Worm (Caenorhabditis elegans) whole organism, early embryonic: ENCODE data around the gene C07E3.9.
A peak's percentile ranks its signal among the peaks of the same experiment; 100 is the strongest.

Experiments
- B0310.2 ChIP-seq: sonication (generic microtip); optimal IDR thresholded peaks from 2 replicates; lab custom pipeline; 2016; ENCODE audit warnings: mild to moderate bottlenecking, missing genetic modification characterization, missing compliant biosample characterization
- F13C5.2 ChIP-seq: sonication (generic microtip); optimal IDR thresholded peaks from 2 replicates; lab custom pipeline; 2017; ENCODE audit warnings: mild to moderate bottlenecking, missing genetic modification characterization, inconsistent platforms, missing compliant biosample characterization
- aly-1 ChIP-seq: sonication (generic microtip); optimal IDR thresholded peaks from 2 replicates; lab custom pipeline; 2016; ENCODE audit warnings: missing genetic modification characterization, missing compliant biosample characterization
- ama-1 ChIP-seq: fragments of 150-350 bp; optimal IDR thresholded peaks from 2 replicates; lab custom pipeline; 2014
- ceh-13 ChIP-seq: fragments of 200-800 bp; sonication (Bioruptor generic); optimal IDR thresholded peaks from 2 replicates; lab custom pipeline; 2018; ENCODE audit warnings: mild to moderate bottlenecking, missing genetic modification characterization, missing compliant biosample characterization
- ceh-36 ChIP-seq: sonication (generic microtip); optimal IDR thresholded peaks from 2 replicates; lab custom pipeline; 2016; ENCODE audit warnings: missing genetic modification characterization, inconsistent platforms, missing compliant biosample characterization
- ets-7 ChIP-seq: sonication (generic microtip); optimal IDR thresholded peaks from 2 replicates; lab custom pipeline; 2016; ENCODE audit warnings: missing genotype, missing genetic modification characterization, missing compliant biosample characterization
- flt-1 ChIP-seq: fragments of 200-800 bp; sonication (Bioruptor generic); IDR thresholded peaks from 2 replicates; pipeline ENCODE4 v1.3.6; 2022; ENCODE audit warnings: missing genetic modification characterization, missing compliant biosample characterization
- hmbx-1 ChIP-seq: sonication (generic microtip); optimal IDR thresholded peaks from 2 replicates; lab custom pipeline; 2016; ENCODE audit warnings: mild to moderate bottlenecking, missing genetic modification characterization, missing compliant biosample characterization
- hmg-4 ChIP-seq: fragments of 200-800 bp; sonication (Bioruptor generic); optimal IDR thresholded peaks from 2 replicates; lab custom pipeline; 2018; ENCODE audit warnings: mild to moderate bottlenecking, missing genetic modification characterization, missing compliant biosample characterization
- hnd-1 ChIP-seq: sonication (generic microtip); optimal IDR thresholded peaks from 2 replicates; lab custom pipeline; 2016; ENCODE audit warnings: missing genetic modification characterization, missing compliant biosample characterization
- pes-1 ChIP-seq: fragments of 200-800 bp; sonication (Bioruptor generic); IDR thresholded peaks from 2 replicates; pipeline ENCODE4 v1.3.6; 2022; ENCODE audit warnings: missing genetic modification reagents, missing genetic modification characterization, missing compliant biosample characterization
- scrt-1 ChIP-seq: fragments of 200-800 bp; sonication (Bioruptor generic); IDR thresholded peaks from 2 replicates; pipeline ENCODE4 v1.3.6; 2022; ENCODE audit warnings: missing genetic modification characterization, missing compliant biosample characterization
- sea-1 ChIP-seq: fragments of 200-800 bp; sonication (Bioruptor generic); conservative IDR thresholded peaks from 2 replicates; pipeline ENCODE4 v1.3.6; 2022; ENCODE audit warnings: missing genetic modification characterization, missing compliant biosample characterization
- tbx-11 ChIP-seq: fragments of 200-800 bp; sonication (Bioruptor generic); IDR thresholded peaks from 2 replicates; pipeline ENCODE4 v1.3.6; 2022; ENCODE audit warnings: missing genetic modification characterization, missing compliant biosample characterization
- tbx-37 ChIP-seq: fragments of 200-800 bp; sonication (Bioruptor generic); conservative IDR thresholded peaks from 2 replicates; pipeline ENCODE4 v1.3.6; 2022; ENCODE audit warnings: missing genetic modification reagents, missing genetic modification characterization, missing compliant biosample characterization
- tra-4 ChIP-seq: sonication (generic microtip); optimal IDR thresholded peaks from 2 replicates; lab custom pipeline; 2017; ENCODE audit warnings: missing genetic modification characterization, missing compliant biosample characterization

Gene C07E3.9

ce11 chrII:10369547-10370028 lies 19.0 kb downstream of the C07E3.9 start, which contains the start of gene ceh-58:
ceh-58 (minus strand) TSS chrII:10369597.
- TF ChIP-seq hmbx-1 (tag; lab: Kevin White, UChicago) (no peak), ceh-13 (GFP tag; lab: Kevin White, UChicago) (no peak), F13C5.2 (tag; lab: Kevin White, UChicago) (no peak), aly-1 (tag; lab: Kevin White, UChicago) (no peak), ets-7 (tag; lab: Kevin White, UChicago) (no peak), ama-1 (lab: Kevin White, UChicago) (no peak), B0310.2 (no peak), sea-1 (GFP tag; lab: Robert Waterston, UW) (no peak), tbx-37 (GFP tag; lab: Robert Waterston, UW) (no peak), scrt-1 (no peak), pes-1 (no peak), tra-4 (tag; lab: Kevin White, UChicago) (no peak)

ce11 chrII:10370826-10371225 lies 20.3 kb downstream of the C07E3.9 start:
- peak; percentile 72 for TF ChIP-seq hmg-4 (GFP tag; lab: Kevin White, UChicago)
- no peak for TF ChIP-seq ceh-36
- TF ChIP-seq F13C5.2 (tag; lab: Kevin White, UChicago), result peak; percentile 33

- TF ChIP-seq scrt-1, result no peak
- TF ChIP-seq hnd-1 (tag; lab: Kevin White, UChicago), result no peak
- TF ChIP-seq hmg-4 (GFP tag; lab: Kevin White, UChicago), result no peak
- TF ChIP-seq F13C5.2 (tag; lab: Kevin White, UChicago), result no peak
- TF ChIP-seq flt-1 (GFP tag; lab: Robert Waterston, UW), result no peak
- no peak for TF ChIP-seq tbx-37 (GFP tag; lab: Robert Waterston, UW)
- no peak for TF ChIP-seq ceh-13 (GFP tag; lab: Kevin White, UChicago)
- no peak for TF ChIP-seq tbx-11
- no peak for TF ChIP-seq ama-1 (lab: Kevin White, UChicago)
- no peak for TF ChIP-seq ceh-36
- no peak for TF ChIP-seq hmbx-1 (tag; lab: Kevin White, UChicago)
- no peak for TF ChIP-seq tra-4 (tag; lab: Kevin White, UChicago)
- TF ChIP-seq aly-1 (tag; lab: Kevin White, UChicago), result no peak
Observed at ce11 chrII:10373016-10373415, 22.5 kb downstream of the C07E3.9 start.

ce11 chrII:10373536-10374169 lies 23.1 kb downstream of the C07E3.9 start:
- TF ChIP-seq ets-7 (tag; lab: Kevin White, UChicago), result no peak
- no peak for TF ChIP-seq ama-1 (lab: Kevin White, UChicago)
- TF ChIP-seq tbx-11, result no peak
- TF ChIP-seq tra-4 (tag; lab: Kevin White, UChicago), result no peak
- no peak for TF ChIP-seq tbx-37 (GFP tag; lab: Robert Waterston, UW)
- no peak for TF ChIP-seq pes-1
- TF ChIP-seq sea-1 (GFP tag; lab: Robert Waterston, UW), result no peak
- no peak for TF ChIP-seq ceh-13 (GFP tag; lab: Kevin White, UChicago)
- no peak for TF ChIP-seq B0310.2
- no peak for TF ChIP-seq flt-1 (GFP tag; lab: Robert Waterston, UW)
- TF ChIP-seq scrt-1, result no peak

DNA sequence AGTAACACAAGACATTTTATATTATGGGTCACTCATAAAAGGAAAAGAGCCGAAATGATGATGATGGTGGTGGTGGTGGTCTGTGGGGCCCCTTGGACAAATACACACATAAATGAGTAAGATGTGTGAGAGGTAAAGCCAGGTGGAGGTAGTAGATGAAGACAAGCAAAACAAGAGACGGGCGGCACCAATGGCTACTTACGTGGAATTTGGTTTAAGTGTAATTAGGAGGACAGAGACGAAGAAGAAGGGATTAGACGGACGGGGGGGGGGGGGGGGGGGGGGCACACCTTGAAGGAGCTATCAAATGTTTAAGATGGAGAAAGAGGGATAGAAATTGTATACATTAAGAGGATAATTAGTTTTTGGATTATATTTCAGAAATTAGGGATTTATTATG lies 24.2 kb downstream of the C07E3.9 start:
- TF ChIP-seq ets-7 (tag; lab: Kevin White, UChicago) (no peak), ceh-36 (peak; percentile 50), aly-1 (tag; lab: Kevin White, UChicago) (no peak), flt-1 (GFP tag; lab: Robert Waterston, UW) (no peak), hmg-4 (GFP tag; lab: Kevin White, UChicago) (peak; percentile 7)

DNA sequence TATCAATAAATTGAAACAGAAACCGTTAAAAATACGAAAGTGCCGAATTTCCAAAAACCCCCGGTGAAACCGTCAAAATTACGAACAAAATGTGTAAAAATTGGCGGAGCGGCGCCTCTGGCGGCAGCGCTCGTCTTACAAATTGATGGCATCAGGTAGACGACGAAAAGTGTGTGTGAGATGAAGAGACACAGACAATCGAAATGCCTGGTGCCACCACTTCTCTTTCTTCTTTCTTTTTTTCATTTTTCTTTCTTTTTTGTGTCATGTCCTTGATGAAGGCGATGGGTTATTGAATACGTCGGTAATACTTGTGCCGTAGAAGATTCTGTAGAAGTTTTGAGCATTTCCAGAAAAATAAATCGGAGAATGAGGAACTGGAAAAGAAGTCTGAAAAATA lies 27.3 kb downstream of the C07E3.9 start:
- TF ChIP-seq hmg-4 (GFP tag; lab: Kevin White, UChicago), result no peak
- TF ChIP-seq scrt-1, result no peak
- TF ChIP-seq sea-1 (GFP tag; lab: Robert Waterston, UW), result no peak

- TF ChIP-seq sea-1 (GFP tag; lab: Robert Waterston, UW) (no peak), ets-7 (tag; lab: Kevin White, UChicago) (no peak), hmbx-1 (tag; lab: Kevin White, UChicago) (no peak), F13C5.2 (tag; lab: Kevin White, UChicago) (no peak), ceh-36 (no peak), ceh-13 (GFP tag; lab: Kevin White, UChicago) (no peak), tbx-11 (no peak), hnd-1 (tag; lab: Kevin White, UChicago) (no peak), flt-1 (GFP tag; lab: Robert Waterston, UW) (no peak), aly-1 (tag; lab: Kevin White, UChicago) (no peak), tra-4 (tag; lab: Kevin White, UChicago) (no peak), tbx-37 (GFP tag; lab: Robert Waterston, UW) (no peak), scrt-1 (no peak), ama-1 (lab: Kevin White, UChicago) (no peak), B0310.2 (no peak), hmg-4 (GFP tag; lab: Kevin White, UChicago) (no peak), pes-1 (no peak)
Observed at ce11 chrII:10379546-10379945, 29.0 kb downstream of the C07E3.9 start.

DNA sequence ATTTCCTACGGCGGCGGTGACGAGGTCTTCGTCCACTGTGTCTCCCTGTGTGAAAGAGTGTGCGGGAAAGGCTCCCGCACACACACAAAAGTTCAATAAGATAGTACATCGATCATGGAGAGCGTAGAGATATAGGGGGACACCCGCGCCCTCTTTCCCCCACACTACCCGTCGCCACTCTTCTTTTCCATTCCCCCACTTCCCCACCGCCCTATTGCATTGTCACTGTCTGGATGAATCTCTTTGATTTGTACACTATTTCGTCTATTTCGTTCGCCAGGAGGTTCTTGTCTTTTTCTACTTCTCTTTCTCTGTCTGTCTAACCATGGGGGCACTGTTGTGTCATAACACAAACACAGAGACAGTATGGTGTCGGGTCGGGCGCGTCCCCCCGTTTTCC lies 31.7 kb downstream of the C07E3.9 start:
- peak; percentile 39 for TF ChIP-seq hmg-4 (GFP tag; lab: Kevin White, UChicago)
- TF ChIP-seq F13C5.2 (tag; lab: Kevin White, UChicago), result peak; percentile 10
- peak; percentile 7 for TF ChIP-seq B0310.2
- no peak for TF ChIP-seq scrt-1
